Worm (Caenorhabditis elegans) whole organism, young adult: ENCODE measurements around the gene C55A6.7.

Experiments
- B0261.1 ChIP-seq: sonication (generic microtip); optimal IDR thresholded peaks from 2 replicates; lab custom pipeline; 2016; ENCODE audit warnings: mild to moderate bottlenecking, missing genetic modification characterization, moderate library complexity, missing compliant biosample characterization
- F23B12.7 ChIP-seq: sonication (generic microtip); optimal IDR thresholded peaks from 2 replicates; lab custom pipeline; 2017; ENCODE audit warnings: missing genetic modification characterization, mild to moderate bottlenecking, missing compliant biosample characterization, antibody characterized with exemption, moderate library complexity; ENCODE audit not compliant: insufficient read depth
- F37B4.10 ChIP-seq: fragments of 200-800 bp; sonication (Bioruptor generic); IDR thresholded peaks from 2 replicates; pipeline ENCODE4 v1.3.6; 2022; ENCODE audit warnings: missing genetic modification characterization, missing compliant biosample characterization
- F55B11.4 ChIP-seq: sonication (generic microtip); optimal IDR thresholded peaks from 2 replicates; lab custom pipeline; 2016; ENCODE audit warnings: missing compliant biosample characterization, missing genetic modification characterization, borderline replicate concordance; ENCODE audit not compliant: insufficient read depth
- F57A8.1 ChIP-seq: fragments of 200-800 bp; sonication (Bioruptor generic); optimal IDR thresholded peaks from 2 replicates; lab custom pipeline; 2018; ENCODE audit warnings: mild to moderate bottlenecking, missing genetic modification characterization, moderate library complexity, missing compliant biosample characterization
- K12H6.12 ChIP-seq: fragments of 200-800 bp; sonication (Bioruptor generic); optimal IDR thresholded peaks from 2 replicates; lab custom pipeline; 2018; ENCODE audit warnings: mild to moderate bottlenecking, missing genetic modification characterization, missing compliant biosample characterization
- T26A5.8 ChIP-seq: sonication (generic microtip); optimal IDR thresholded peaks from 2 replicates; lab custom pipeline; 2016; ENCODE audit warnings: missing genetic modification characterization, missing compliant biosample characterization
- Y53G8AR.9 ChIP-seq: fragments of 200-800 bp; sonication (Bioruptor generic); conservative IDR thresholded peaks from 2 replicates; pipeline ENCODE4 v1.3.6; 2022; ENCODE audit warnings: missing genetic modification reagents, missing genetic modification characterization, missing compliant biosample characterization
- ZK185.1 ChIP-seq: sonication (generic microtip); optimal IDR thresholded peaks from 2 replicates; lab custom pipeline; 2016; ENCODE audit warnings: mild to moderate bottlenecking, missing genetic modification characterization, missing compliant biosample characterization; ENCODE audit not compliant: poor library complexity, severe bottlenecking
- aptf-3 ChIP-seq: fragments of 200-800 bp; sonication (Bioruptor generic); IDR thresholded peaks from 2 replicates; pipeline ENCODE4 v1.3.6; 2022; ENCODE audit warnings: missing genetic modification characterization, missing compliant biosample characterization
- atf-7 ChIP-seq: sonication (generic microtip); optimal IDR thresholded peaks from 2 replicates; lab custom pipeline; 2017; ENCODE audit warnings: mild to moderate bottlenecking, missing genetic modification characterization, missing compliant biosample characterization
- attf-5 ChIP-seq: fragments of 200-800 bp; sonication (Bioruptor generic); optimal IDR thresholded peaks from 2 replicates; lab custom pipeline; 2018; ENCODE audit warnings: mild to moderate bottlenecking, missing genetic modification characterization, missing compliant biosample characterization
- attf-6 ChIP-seq: fragments of 200-800 bp; sonication (Bioruptor generic); IDR thresholded peaks from 2 replicates; pipeline ENCODE4 v1.3.6; 2022; ENCODE audit warnings: missing genetic modification reagents, missing genetic modification characterization, missing compliant biosample characterization
- cebp-1 ChIP-seq, 2 experiments: fragments of 200-800 bp in 1 of 2; sonication (Bioruptor generic) in 1 of 2; sonication (generic microtip) in 1 of 2; IDR thresholded peaks in 1 of 2; optimal IDR thresholded peaks in 1 of 2; 2 replicates each; pipeline versions ENCODE4 v1.3.6 to Lab custom; 2017 to 2022; ENCODE audit warnings: missing compliant biosample characterization in 2 of 2, missing genetic modification characterization in 2 of 2, mild to moderate bottlenecking in 1 of 2, missing genetic modification reagents in 1 of 2, moderate library complexity in 1 of 2
- ceh-27 ChIP-seq: fragments of 200-800 bp; sonication (Bioruptor generic); optimal IDR thresholded peaks from 2 replicates; lab custom pipeline; 2018; ENCODE audit warnings: mild to moderate bottlenecking, missing genetic modification characterization, moderate library complexity, missing compliant biosample characterization
- ceh-40 ChIP-seq: fragments of 200-800 bp; sonication (Bioruptor generic); IDR thresholded peaks from 2 replicates; pipeline ENCODE4 v1.3.6; 2022; ENCODE audit warnings: missing genetic modification characterization, missing compliant biosample characterization
- ceh-58 ChIP-seq: fragments of 200-800 bp; sonication (Bioruptor generic); IDR thresholded peaks from 2 replicates; pipeline ENCODE4 v1.3.6; 2022; ENCODE audit warnings: missing genetic modification characterization, missing compliant biosample characterization
- dox-1 ChIP-seq: fragments of 200-800 bp; sonication (Bioruptor generic); IDR thresholded peaks from 2 replicates; pipeline ENCODE4 v1.3.6; 2022; ENCODE audit warnings: missing genetic modification reagents, missing genetic modification characterization, missing compliant biosample characterization
- egrh-3 ChIP-seq: fragments of 200-800 bp; sonication (Bioruptor generic); IDR thresholded peaks from 2 replicates; pipeline ENCODE4 v1.3.6; 2022; ENCODE audit warnings: missing genetic modification reagents, missing genetic modification characterization, missing compliant biosample characterization
- ets-4 ChIP-seq: fragments of 200-800 bp; sonication (Bioruptor generic); optimal IDR thresholded peaks from 2 replicates; lab custom pipeline; 2018; ENCODE audit warnings: mild to moderate bottlenecking, missing genetic modification characterization, missing compliant biosample characterization
- hlh-26 ChIP-seq: fragments of 200-800 bp; sonication (Bioruptor generic); conservative IDR thresholded peaks from 2 replicates; pipeline ENCODE4 v1.3.6; 2022; ENCODE audit warnings: missing genetic modification reagents, missing genetic modification characterization, missing compliant biosample characterization
- hmg-1.2 ChIP-seq: fragments of 200-800 bp; sonication (Bioruptor generic); IDR thresholded peaks from 2 replicates; pipeline ENCODE4 v1.3.6; 2022; ENCODE audit warnings: missing genetic modification reagents, missing genetic modification characterization, missing compliant biosample characterization
- hmg-20 ChIP-seq: fragments of 200-800 bp; sonication (Bioruptor generic); IDR thresholded peaks from 2 replicates; pipeline ENCODE4 v1.3.6; 2022; ENCODE audit warnings: missing genetic modification reagents, missing genetic modification characterization, missing compliant biosample characterization
- hsf-1 ChIP-seq: fragments of 200-800 bp; sonication (Bioruptor generic); IDR thresholded peaks from 2 replicates; pipeline ENCODE4 v1.3.6; 2022; ENCODE audit warnings: missing genetic modification reagents, missing genetic modification characterization, missing compliant biosample characterization
- lag-1 ChIP-seq: fragments of 200-800 bp; sonication (Bioruptor generic); IDR thresholded peaks from 2 replicates; pipeline ENCODE4 v1.3.6; 2022; ENCODE audit warnings: missing genetic modification reagents, missing genetic modification characterization, missing compliant biosample characterization
- let-607 ChIP-seq, 2 experiments: fragments of 200-800 bp in 1 of 2; sonication (Bioruptor generic) in 1 of 2; sonication (generic microtip) in 1 of 2; optimal IDR thresholded peaks; 2 replicates each; lab custom pipeline; 2016 to 2018; ENCODE audit warnings: mild to moderate bottlenecking in 2 of 2, missing compliant biosample characterization in 2 of 2, missing genetic modification characterization in 2 of 2, moderate library complexity in 2 of 2, missing genotype in 1 of 2
- lin-54 ChIP-seq: fragments of 200-800 bp; sonication (Bioruptor generic); optimal IDR thresholded peaks from 2 replicates; lab custom pipeline; 2018; ENCODE audit warnings: mild to moderate bottlenecking, missing genetic modification characterization, missing compliant biosample characterization
- lir-1 ChIP-seq: fragments of 200-800 bp; sonication (Bioruptor generic); conservative IDR thresholded peaks from 2 replicates; pipeline ENCODE4 v1.3.6; 2022; ENCODE audit warnings: missing genetic modification reagents, missing genetic modification characterization, missing compliant biosample characterization
- lsl-1 ChIP-seq: fragments of 200-800 bp; sonication (Bioruptor generic); optimal IDR thresholded peaks from 2 replicates; lab custom pipeline; 2018; ENCODE audit warnings: mild to moderate bottlenecking, missing genetic modification characterization, moderate library complexity, missing compliant biosample characterization
- madf-6 ChIP-seq: fragments of 200-800 bp; sonication (Bioruptor generic); IDR thresholded peaks from 2 replicates; pipeline ENCODE4 v1.3.6; 2022; ENCODE audit warnings: missing genetic modification reagents, missing genetic modification characterization, missing compliant biosample characterization
- mcd-1 ChIP-seq: fragments of 200-800 bp; sonication (Bioruptor generic); IDR thresholded peaks from 2 replicates; pipeline ENCODE4 v1.3.6; 2022; ENCODE audit warnings: missing genetic modification reagents, missing genetic modification characterization, missing compliant biosample characterization
- nfya-1 ChIP-seq: sonication (generic microtip); optimal IDR thresholded peaks from 2 replicates; lab custom pipeline; 2017; ENCODE audit warnings: antibody characterized with exemption, missing compliant biosample characterization, missing genetic modification characterization, borderline replicate concordance; ENCODE audit not compliant: insufficient read depth
- nhr-120 ChIP-seq: fragments of 200-800 bp; sonication (Bioruptor generic); IDR thresholded peaks from 2 replicates; pipeline ENCODE4 v1.3.6; 2022; ENCODE audit warnings: missing genetic modification characterization, missing compliant biosample characterization
- nhr-80 ChIP-seq: sonication (generic microtip); optimal IDR thresholded peaks from 2 replicates; lab custom pipeline; 2016; ENCODE audit warnings: missing genetic modification characterization, missing compliant biosample characterization
- pha-4 ChIP-seq: fragments of 150-350 bp; sonication (generic microtip); optimal IDR thresholded peaks from 2 replicates; lab custom pipeline; 2014; ENCODE audit warnings: missing biosample characterization, missing genetic modification reagents, missing genetic modification characterization
- rec-8 ChIP-seq, 2 experiments: sonication (generic microtip); optimal IDR thresholded peaks; 2 replicates each; lab custom pipeline; 2016; ENCODE audit warnings: mild to moderate bottlenecking in 2 of 2, missing genetic modification characterization in 2 of 2, missing genetic modification reagents in 2 of 2, missing genotype in 2 of 2, missing biosample characterization in 1 of 2, missing compliant biosample characterization in 1 of 2, moderate library complexity in 1 of 2
- sdz-38 ChIP-seq: sonication (generic microtip); optimal IDR thresholded peaks from 2 replicates; lab custom pipeline; 2016; ENCODE audit warnings: missing genotype, missing genetic modification characterization, missing compliant biosample characterization
- snpc-3.4 ChIP-seq: sonication (generic microtip); optimal IDR thresholded peaks from 2 replicates; lab custom pipeline; 2017; ENCODE audit warnings: missing genetic modification characterization, mild to moderate bottlenecking, missing compliant biosample characterization, antibody characterized with exemption, moderate library complexity, missing genotype, missing genetic modification reagents
- snpc-4 ChIP-seq, 5 experiments: fragments of 150-350 bp in 1 of 5; sonication (generic microtip) in 4 of 5; optimal IDR thresholded peaks; 2 replicates each; lab custom pipeline; 2014 to 2018; ENCODE audit warnings: missing genetic modification characterization in 5 of 5, missing biosample characterization in 3 of 5, antibody characterized with exemption in 2 of 5, mild to moderate bottlenecking in 2 of 5, missing compliant biosample characterization in 2 of 5, missing genotype in 2 of 5, moderate library complexity in 2 of 5, missing genetic modification reagents in 1 of 5
- tbp1 ChIP-seq: fragments of 200-800 bp; sonication (Bioruptor generic); optimal IDR thresholded peaks from 2 replicates; lab custom pipeline; 2018; ENCODE audit warnings: mild to moderate bottlenecking, missing genetic modification characterization, missing compliant biosample characterization
- tlf-1 ChIP-seq: fragments of 200-800 bp; sonication (Bioruptor generic); optimal IDR thresholded peaks from 2 replicates; lab custom pipeline; 2018; ENCODE audit warnings: mild to moderate bottlenecking, missing genetic modification characterization, missing compliant biosample characterization
- xnd-1 ChIP-seq: sonication (generic microtip); optimal IDR thresholded peaks from 2 replicates; lab custom pipeline; 2016; ENCODE audit warnings: missing genotype, missing genetic modification reagents, missing genetic modification characterization, missing compliant biosample characterization
- ztf-18 ChIP-seq: sonication (generic microtip); optimal IDR thresholded peaks from 2 replicates; lab custom pipeline; 2016; ENCODE audit warnings: missing genotype, mild to moderate bottlenecking, missing genetic modification characterization, missing compliant biosample characterization
- ztf-22 ChIP-seq: fragments of 200-800 bp; sonication (Bioruptor generic); optimal IDR thresholded peaks from 2 replicates; lab custom pipeline; 2018; ENCODE audit warnings: mild to moderate bottlenecking, missing genetic modification characterization, moderate library complexity, missing compliant biosample characterization
- ztf-25 ChIP-seq: fragments of 200-800 bp; sonication (Bioruptor generic); IDR thresholded peaks from 2 replicates; pipeline ENCODE4 v1.3.6; 2022; ENCODE audit warnings: missing genetic modification reagents, missing genetic modification characterization, missing compliant biosample characterization
- ztf-26 ChIP-seq: sonication (generic microtip); optimal IDR thresholded peaks from 2 replicates; lab custom pipeline; 2017; ENCODE audit warnings: missing genetic modification characterization, missing compliant biosample characterization
- ztf-6 ChIP-seq: fragments of 200-800 bp; sonication (Bioruptor generic); IDR thresholded peaks from 2 replicates; pipeline ENCODE4 v1.3.6; 2022; ENCODE audit warnings: missing genetic modification reagents, missing genetic modification characterization, missing compliant biosample characterization

C55A6.7 gene

DNA sequence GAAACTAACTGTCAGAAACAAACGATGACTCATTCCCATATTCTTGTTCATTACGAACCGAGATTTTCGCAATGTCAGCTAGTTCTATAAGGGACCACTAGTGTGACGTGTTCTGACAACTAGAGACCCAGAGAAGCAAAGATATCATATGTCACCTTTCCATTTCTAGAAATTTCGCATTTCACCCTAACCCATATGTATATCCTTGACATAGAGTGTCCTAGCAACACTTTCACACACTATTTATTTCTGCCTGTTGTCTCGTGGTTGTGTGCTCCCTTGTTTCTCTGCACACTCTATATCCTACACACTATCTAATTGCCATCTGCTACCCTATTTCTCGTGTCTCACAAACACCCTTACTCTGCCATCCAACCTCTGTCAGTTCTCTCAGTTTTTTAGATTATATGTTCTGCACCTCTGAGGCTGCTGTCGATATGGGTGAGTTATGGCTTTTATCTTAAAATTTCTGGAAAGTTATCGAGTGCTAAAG, 28.6 kb upstream of the C55A6.7 start, which contains the start of the genes F38B7.17 and F38B7.3:
F38B7.17 (minus strand) TSS at position 51 of the 493 bp plus-strand sequence.
F38B7.3 (plus strand) TSS at position 194 of the 493 bp plus-strand sequence.
- TF ChIP-seq Y53G8AR.9 (GFP tag; lab: Robert Waterston, UW) (no peak), F55B11.4 (tag; lab: Kevin White, UChicago) (no peak), hmg-1.2 (GFP tag; lab: Robert Waterston, UW) (peak; percentile 90), ceh-58 (GFP tag; lab: Robert Waterston, UW) (no peak), lsl-1 (GFP tag; lab: Kevin White, UChicago) (no peak), lin-54 (peak; percentile 15), sdz-38 (tag; lab: Kevin White, UChicago) (no peak), ZK185.1 (tag; lab: Kevin White, UChicago) (no peak), ztf-18 (tag; lab: Kevin White, UChicago) (peak; percentile 29), K12H6.12 (tag; lab: Kevin White, UChicago) (peak; percentile 28), snpc-3.4 (tag; lab: Kevin White, UChicago) (no peak), attf-5 (peak; percentile 60), nfya-1 (tag; lab: Kevin White, UChicago) (no peak), ets-4 (GFP tag; lab: Kevin White, UChicago) (no peak), F57A8.1 (GFP tag; lab: Kevin White, UChicago) (no peak), mcd-1 (GFP tag; lab: Robert Waterston, UW) (no peak), nhr-120 (GFP tag; lab: Robert Waterston, UW) (no peak), madf-6 (GFP tag; lab: Robert Waterston, UW) (no peak), tlf-1 (no peak), ztf-26 (peak; percentile 30), attf-6 (GFP tag; lab: Robert Waterston, UW) (no peak), dox-1 (GFP tag; lab: Robert Waterston, UW) (0 out of 2 replicates have a peak, but pooled peaks have one; percentile 19), hsf-1 (GFP tag; lab: Robert Waterston, UW) (no peak), nhr-80 (tag; lab: Kevin White, UChicago) (peak; percentile 56), hlh-26 (GFP tag; lab: Robert Waterston, UW) (no peak), lir-1 (GFP tag; lab: Robert Waterston, UW) (no peak), lag-1 (GFP tag; lab: Robert Waterston, UW) (no peak), ceh-27 (GFP tag; lab: Kevin White, UChicago) (peak; percentile 15), xnd-1 (no peak), F37B4.10 (no peak), snpc-4 (GFP tag; optimal IDR thresholded peaks at IDR 0.05; lab: Kevin White, UChicago) (no peak), snpc-4 (tag; optimal IDR thresholded peaks at IDR 0.05; lab: Kevin White, UChicago) (peak in 3 of 4 experiments; percentile 6 to 48 (median 6)), hmg-20 (GFP tag; lab: Robert Waterston, UW) (no peak), egrh-3 (GFP tag; lab: Robert Waterston, UW) (no peak), F23B12.7 (no peak), ztf-25 (no peak), tbp1 (GFP tag; lab: Kevin White, UChicago) (peak; percentile 18), T26A5.8 (tag; lab: Kevin White, UChicago) (no peak), let-607 (tag; optimal IDR thresholded peaks at IDR 0.05; lab: Kevin White, UChicago) (no peak), B0261.1 (tag; lab: Kevin White, UChicago) (no peak), cebp-1 (GFP tag; IDR thresholded peaks at IDR 0.05; lab: Robert Waterston, UW) (no peak), cebp-1 (tag; optimal IDR thresholded peaks at IDR 0.05; lab: Kevin White, UChicago) (peak; percentile 64), ztf-6 (GFP tag; lab: Robert Waterston, UW) (no peak), pha-4 (tag; lab: Kevin White, UChicago) (no peak), aptf-3 (GFP tag; lab: Robert Waterston, UW) (no peak), atf-7 (tag; lab: Kevin White, UChicago) (no peak), ceh-40 (no peak), ztf-22 (GFP tag; lab: Kevin White, UChicago) (no peak), rec-8 (tag; optimal IDR thresholded peaks at IDR 0.05; lab: Kevin White, UChicago) (no peak)
